Fruit fly (Drosophila melanogaster) whole organism, embryonic: Measurements from ENCODE around the gene Arl8.

ENCODE experiments used
- CG10431 ChIP-seq: fragments of 200-800 bp; sonication (Bioruptor generic); optimal IDR thresholded peaks from 3 replicates; lab custom pipeline; 2018; ENCODE audit warnings: missing biosample characterization, mild to moderate bottlenecking, missing genetic modification characterization
- CG2678 ChIP-seq: fragments of 200-800 bp; sonication (Bioruptor generic); optimal IDR thresholded peaks from 3 replicates; lab custom pipeline; 2019; ENCODE audit warnings: missing biosample characterization, mild to moderate bottlenecking, missing genetic modification characterization, moderate library complexity
- CG8924 ChIP-seq: fragments of 200-800 bp; optimal IDR thresholded peaks from 3 replicates; lab custom pipeline; 2019; ENCODE audit warnings: missing biosample characterization, mild to moderate bottlenecking, missing genetic modification characterization, moderate library complexity
- D19B ChIP-seq: fragments of 200-800 bp; sonication (Bioruptor generic); optimal IDR thresholded peaks from 2 replicates; lab custom pipeline; 2017; ENCODE audit warnings: missing biosample characterization, mild to moderate bottlenecking, missing genetic modification characterization
- Ets97D ChIP-seq: fragments of 200-800 bp; sonication (Bioruptor generic); optimal IDR thresholded peaks from 3 replicates; lab custom pipeline; 2016; ENCODE audit warnings: missing biosample characterization, missing genetic modification characterization
- Mrtf ChIP-seq: fragments of 200-800 bp; sonication (Bioruptor generic); IDR thresholded peaks from 3 replicates; pipeline ENCODE4 v1.3.6; 2022; ENCODE audit warnings: missing biosample characterization, missing genetic modification characterization
- Sox102F ChIP-seq: fragments of 200-800 bp; sonication (Bioruptor generic); optimal IDR thresholded peaks from 2 replicates; lab custom pipeline; 2018; ENCODE audit warnings: missing biosample characterization, mild to moderate bottlenecking, missing genetic modification characterization, moderate library complexity
- btn ChIP-seq: fragments of 200-800 bp; sonication (Bioruptor generic); optimal IDR thresholded peaks from 2 replicates; lab custom pipeline; 2016; ENCODE audit warnings: missing biosample characterization, missing genetic modification characterization
- mld ChIP-seq: fragments of 200-800 bp; sonication (Bioruptor generic); IDR thresholded peaks from 3 replicates; pipeline ENCODE4 v1.3.6; 2022; ENCODE audit warnings: missing biosample characterization, missing genetic modification characterization; ENCODE audit not compliant: partially characterized antibody
- psq ChIP-seq: fragments of 200-800 bp; sonication (Bioruptor generic); optimal IDR thresholded peaks from 2 replicates; lab custom pipeline; 2017; ENCODE audit warnings: missing biosample characterization, missing genetic modification characterization

- TF ChIP-seq Mrtf (GFP tag; lab: Robert Waterston, UW), result no peak
- TF ChIP-seq psq (GFP tag; lab: Kevin White, UChicago), result no peak
- TF ChIP-seq Ets97D (GFP tag; lab: Kevin White, UChicago), result no peak
- TF ChIP-seq CG10431 (GFP tag; lab: Kevin White, UChicago), result no peak
- no peak for TF ChIP-seq CG2678
- TF ChIP-seq CG8924 (tag; lab: Kevin White, UChicago), result no peak
- TF ChIP-seq mld (GFP tag; lab: Robert Waterston, UW), result no peak
- no peak for TF ChIP-seq btn (GFP tag; lab: Kevin White, UChicago)
- no peak for TF ChIP-seq D19B
- no peak for TF ChIP-seq Sox102F
Measured at dm6 chr3R:8139854-8140402, 13.5 kb downstream of the Arl8 start.
